Fruit fly (Drosophila melanogaster) whole organism, embryonic: ENCODE results near the gene HisCl1.

Experiments used
- Aef1 ChIP-seq: fragments of 200-800 bp; sonication (Bioruptor generic); IDR thresholded peaks from 3 replicates; pipeline ENCODE4 v1.3.6; 2022; ENCODE audit warnings: missing biosample characterization, missing genetic modification characterization
- CG10321 ChIP-seq: fragments of 200-800 bp; sonication (Bioruptor generic); IDR thresholded peaks from 2 replicates; pipeline ENCODE4 v1.3.6; 2022; ENCODE audit warnings: missing biosample characterization, missing genetic modification characterization
- CG10565 ChIP-seq: fragments of 200-800 bp; sonication (Bioruptor generic); optimal IDR thresholded peaks from 3 replicates; lab custom pipeline; 2016; ENCODE audit warnings: missing biosample characterization, mild to moderate bottlenecking, missing genetic modification characterization
- CG13287 ChIP-seq: fragments of 200-800 bp; sonication (Bioruptor generic); IDR thresholded peaks from 2 replicates; pipeline ENCODE4 v1.3.6; 2022; ENCODE audit warnings: missing biosample characterization, missing genetic modification characterization; ENCODE audit not compliant: partially characterized antibody
- CG13894 ChIP-seq: fragments of 200-800 bp; sonication (Bioruptor generic); optimal IDR thresholded peaks from 3 replicates; lab custom pipeline; 2018; ENCODE audit warnings: missing biosample characterization, mild to moderate bottlenecking, missing genetic modification characterization, moderate library complexity
- CG14014 ChIP-seq: fragments of 200-800 bp; sonication (Bioruptor generic); IDR thresholded peaks from 2 replicates; pipeline ENCODE4 v1.3.6; 2022; ENCODE audit warnings: missing biosample characterization, missing genetic modification characterization
- CG17568 ChIP-seq: fragments of 200-800 bp; sonication (Bioruptor generic); optimal IDR thresholded peaks from 2 replicates; lab custom pipeline; 2018; ENCODE audit warnings: missing biosample characterization, mild to moderate bottlenecking, missing genetic modification characterization, moderate library complexity
- CG17612 ChIP-seq: fragments of 200-800 bp; sonication (Bioruptor generic); IDR thresholded peaks from 2 replicates; pipeline ENCODE4 v1.3.6; 2022; ENCODE audit warnings: missing biosample characterization, missing genetic modification characterization
- CG18764 ChIP-seq: fragments of 200-800 bp; sonication (Bioruptor generic); optimal IDR thresholded peaks from 3 replicates; lab custom pipeline; 2016; ENCODE audit warnings: missing biosample characterization, missing genetic modification characterization
- CG34376 ChIP-seq: fragments of 200-800 bp; sonication (Bioruptor generic); optimal IDR thresholded peaks from 2 replicates; lab custom pipeline; 2018; ENCODE audit warnings: missing biosample characterization, mild to moderate bottlenecking, missing genetic modification characterization
- CG4328 ChIP-seq: fragments of 200-800 bp; sonication (Bioruptor generic); optimal IDR thresholded peaks from 3 replicates; lab custom pipeline; 2017; ENCODE audit warnings: missing biosample characterization, missing genetic modification reagents, missing genetic modification characterization
- CG4424 ChIP-seq: fragments of 200-800 bp; sonication (Bioruptor generic); optimal IDR thresholded peaks from 3 replicates; lab custom pipeline; 2016; ENCODE audit warnings: missing biosample characterization, missing genetic modification characterization
- CG6654 ChIP-seq: fragments of 200-800 bp; sonication (Bioruptor generic); optimal IDR thresholded peaks from 2 replicates; lab custom pipeline; 2017; ENCODE audit warnings: missing biosample characterization, mild to moderate bottlenecking, missing genetic modification characterization
- CG7786 ChIP-seq: fragments of 200-800 bp; sonication (Bioruptor generic); optimal IDR thresholded peaks from 2 replicates; lab custom pipeline; 2016; ENCODE audit warnings: missing biosample characterization, missing genetic modification characterization
- CG8281 ChIP-seq: fragments of 200-800 bp; sonication (Bioruptor generic); optimal IDR thresholded peaks from 2 replicates; lab custom pipeline; 2018; ENCODE audit warnings: missing biosample characterization, mild to moderate bottlenecking, missing genetic modification characterization, moderate library complexity
- CG8944 ChIP-seq: fragments of 200-800 bp; sonication (Bioruptor generic); optimal IDR thresholded peaks from 3 replicates; lab custom pipeline; 2016; ENCODE audit warnings: missing biosample characterization, missing genetic modification characterization
- CG9215 ChIP-seq: fragments of 200-800 bp; sonication (Bioruptor generic); IDR thresholded peaks from 2 replicates; pipeline ENCODE4 v1.3.6; 2022; ENCODE audit warnings: missing biosample characterization, missing genetic modification characterization
- CG9817 ChIP-seq: fragments of 200-800 bp; sonication (Bioruptor generic); optimal IDR thresholded peaks from 2 replicates; lab custom pipeline; 2018; ENCODE audit warnings: missing biosample characterization, mild to moderate bottlenecking, missing genetic modification characterization, moderate library complexity
- CG9876 ChIP-seq: fragments of 200-800 bp; sonication (Bioruptor generic); optimal IDR thresholded peaks from 2 replicates; lab custom pipeline; 2016; ENCODE audit warnings: missing biosample characterization, missing genetic modification characterization
- D19A ChIP-seq: fragments of 200-800 bp; optimal IDR thresholded peaks from 3 replicates; lab custom pipeline; 2019; ENCODE audit warnings: missing biosample characterization, mild to moderate bottlenecking, missing genetic modification characterization, moderate library complexity
- Dfd ChIP-seq, 2 experiments: fragments of >200 bp; optimal IDR thresholded peaks; 2 replicates each; lab custom pipeline; 2017; ENCODE audit warnings: missing biosample characterization in 2 of 2, missing genetic modification characterization in 2 of 2
- E2f2 ChIP-seq: fragments of 200-800 bp; sonication (Bioruptor generic); IDR thresholded peaks from 2 replicates; pipeline ENCODE4 v1.3.6; 2022; ENCODE audit warnings: missing biosample characterization, missing genetic modification characterization
- Eip74EF ChIP-seq, 2 experiments: fragments of 200-800 bp in 1 of 2; fragments of >200 bp in 1 of 2; sonication (Bioruptor generic) in 1 of 2; optimal IDR thresholded peaks; 2 replicates each; lab custom pipeline; 2017 to 2019; ENCODE audit warnings: missing biosample characterization in 2 of 2, missing genetic modification characterization in 2 of 2, mild to moderate bottlenecking in 1 of 2, moderate library complexity in 1 of 2
- HHEX ChIP-seq: fragments of 200-800 bp; sonication (Bioruptor generic); optimal IDR thresholded peaks from 3 replicates; lab custom pipeline; 2017; ENCODE audit warnings: missing biosample characterization, mild to moderate bottlenecking, missing genetic modification characterization, missing genetic modification reagents
- HLH54F ChIP-seq: fragments of 200-800 bp; sonication (Bioruptor generic); optimal IDR thresholded peaks from 3 replicates; lab custom pipeline; 2016; ENCODE audit warnings: missing biosample characterization, missing genetic modification characterization
- Hr51 ChIP-seq, 2 experiments: fragments of 200-800 bp; sonication (Bioruptor generic); optimal IDR thresholded peaks; 2 replicates in 1 of 2; 3 replicates in 1 of 2; lab custom pipeline; 2016 to 2018; ENCODE audit warnings: missing biosample characterization in 2 of 2, missing genetic modification characterization in 2 of 2, mild to moderate bottlenecking in 1 of 2, moderate library complexity in 1 of 2
- Hsf ChIP-seq: fragments of 200-800 bp; sonication (Bioruptor generic); optimal IDR thresholded peaks from 3 replicates; lab custom pipeline; 2016; ENCODE audit warnings: missing biosample characterization, missing genetic modification characterization
- Lim3 ChIP-seq: fragments of 200-800 bp; sonication (Bioruptor generic); IDR thresholded peaks from 2 replicates; pipeline ENCODE4 v1.3.6; 2022; ENCODE audit warnings: missing biosample characterization, missing genetic modification characterization
- Rfx ChIP-seq: fragments of 200-800 bp; sonication (Bioruptor generic); IDR thresholded peaks from 2 replicates; pipeline ENCODE4 v1.3.6; 2022; ENCODE audit warnings: missing biosample characterization, missing genetic modification characterization
- Six4 ChIP-seq: fragments of 200-800 bp; sonication (Bioruptor generic); optimal IDR thresholded peaks from 2 replicates; lab custom pipeline; 2016; ENCODE audit warnings: missing biosample characterization, missing genetic modification characterization
- Xbp1 ChIP-seq: fragments of 200-800 bp; sonication (Bioruptor generic); optimal IDR thresholded peaks from 3 replicates; lab custom pipeline; 2016; ENCODE audit warnings: missing biosample characterization, mild to moderate bottlenecking, missing genetic modification characterization
- abd-A ChIP-seq: fragments of 200-800 bp; sonication (Bioruptor generic); optimal IDR thresholded peaks from 3 replicates; lab custom pipeline; 2019; ENCODE audit warnings: missing biosample characterization, mild to moderate bottlenecking, missing genetic modification characterization, moderate library complexity
- bbx ChIP-seq: fragments of 200-800 bp; sonication (Bioruptor generic); IDR thresholded peaks from 2 replicates; pipeline ENCODE4 v1.3.6; 2022; ENCODE audit warnings: missing biosample characterization, missing genetic modification characterization; ENCODE audit not compliant: partially characterized antibody
- bowl ChIP-seq: fragments of 200-800 bp; sonication (Bioruptor generic); IDR thresholded peaks from 2 replicates; pipeline ENCODE4 v1.3.6; 2022; ENCODE audit warnings: missing biosample characterization, missing genetic modification characterization
- bsh ChIP-seq, 2 experiments: fragments of 200-800 bp; sonication (Bioruptor generic); optimal IDR thresholded peaks; 2 replicates each; lab custom pipeline; 2017 to 2018; ENCODE audit warnings: mild to moderate bottlenecking in 2 of 2, missing biosample characterization in 2 of 2, missing genetic modification characterization in 2 of 2, moderate library complexity in 1 of 2
- cas ChIP-seq: fragments of 200-800 bp; sonication (Bioruptor generic); IDR thresholded peaks from 2 replicates; pipeline ENCODE4 v1.3.6; 2022; ENCODE audit warnings: missing biosample characterization, missing genetic modification characterization
- corto ChIP-seq: fragments of 200-800 bp; sonication (Bioruptor generic); optimal IDR thresholded peaks from 2 replicates; lab custom pipeline; 2016; ENCODE audit warnings: missing biosample characterization, mild to moderate bottlenecking, missing genetic modification characterization, moderate library complexity
- dmrt99B ChIP-seq: fragments of 200-800 bp; sonication (Bioruptor generic); optimal IDR thresholded peaks from 2 replicates; lab custom pipeline; 2018; ENCODE audit warnings: missing biosample characterization, mild to moderate bottlenecking, missing genetic modification characterization, moderate library complexity
- dysf ChIP-seq: fragments of 200-800 bp; sonication (Bioruptor generic); IDR thresholded peaks from 3 replicates; pipeline ENCODE4 v1.3.6; 2022; ENCODE audit warnings: missing biosample characterization, missing genetic modification characterization
- ftz-f1 ChIP-seq: fragments of 200-800 bp; sonication (Bioruptor generic); optimal IDR thresholded peaks from 2 replicates; lab custom pipeline; 2016; ENCODE audit warnings: missing biosample characterization, missing genetic modification characterization
- gcm2 ChIP-seq: fragments of 200-800 bp; sonication (Bioruptor generic); optimal IDR thresholded peaks from 2 replicates; lab custom pipeline; 2016; ENCODE audit warnings: missing biosample characterization, missing genetic modification characterization
- gro ChIP-seq: fragments of 200-800 bp; sonication (Bioruptor generic); optimal IDR thresholded peaks from 2 replicates; lab custom pipeline; 2016; ENCODE audit warnings: missing biosample characterization, missing genetic modification characterization
- gsb-n ChIP-seq: fragments of 200-800 bp; sonication (Bioruptor generic); optimal IDR thresholded peaks from 3 replicates; lab custom pipeline; 2018; ENCODE audit warnings: missing biosample characterization, mild to moderate bottlenecking, missing genetic modification characterization
- kni ChIP-seq: fragments of 200-800 bp; sonication (Bioruptor generic); optimal IDR thresholded peaks from 3 replicates; lab custom pipeline; 2017; ENCODE audit warnings: mild to moderate bottlenecking, missing biosample characterization, missing genetic modification reagents, missing genetic modification characterization
- mirr ChIP-seq: fragments of 200-800 bp; sonication (Bioruptor generic); optimal IDR thresholded peaks from 3 replicates; lab custom pipeline; 2018; ENCODE audit warnings: missing biosample characterization, mild to moderate bottlenecking, missing genetic modification characterization
- peb ChIP-seq: fragments of 200-800 bp; sonication (Bioruptor generic); IDR thresholded peaks from 2 replicates; pipeline ENCODE4 v1.3.6; 2022; ENCODE audit warnings: missing biosample characterization, missing genetic modification characterization
- pfk ChIP-seq: fragments of 200-800 bp; sonication (Bioruptor generic); optimal IDR thresholded peaks from 2 replicates; lab custom pipeline; 2018; ENCODE audit warnings: missing biosample characterization, mild to moderate bottlenecking, missing genetic modification characterization, moderate library complexity
- ranshi ChIP-seq: fragments of 200-800 bp; sonication (Bioruptor generic); IDR thresholded peaks from 2 replicates; pipeline ENCODE4 v1.3.6; 2022; ENCODE audit warnings: missing biosample characterization, missing genetic modification characterization
- sug ChIP-seq: fragments of 200-800 bp; optimal IDR thresholded peaks from 2 replicates; lab custom pipeline; 2019; ENCODE audit warnings: missing biosample characterization, mild to moderate bottlenecking, missing genetic modification characterization, moderate library complexity
- toy ChIP-seq: fragments of 200-800 bp; sonication (Bioruptor generic); IDR thresholded peaks from 2 replicates; pipeline ENCODE4 v1.3.6; 2022; ENCODE audit warnings: missing biosample characterization, missing genetic modification characterization
- tup ChIP-seq: fragments of 200-800 bp; sonication (Bioruptor generic); optimal IDR thresholded peaks from 2 replicates; lab custom pipeline; 2016; ENCODE audit warnings: missing biosample characterization, mild to moderate bottlenecking, missing genetic modification characterization, moderate library complexity

The HisCl1 gene

DNA sequence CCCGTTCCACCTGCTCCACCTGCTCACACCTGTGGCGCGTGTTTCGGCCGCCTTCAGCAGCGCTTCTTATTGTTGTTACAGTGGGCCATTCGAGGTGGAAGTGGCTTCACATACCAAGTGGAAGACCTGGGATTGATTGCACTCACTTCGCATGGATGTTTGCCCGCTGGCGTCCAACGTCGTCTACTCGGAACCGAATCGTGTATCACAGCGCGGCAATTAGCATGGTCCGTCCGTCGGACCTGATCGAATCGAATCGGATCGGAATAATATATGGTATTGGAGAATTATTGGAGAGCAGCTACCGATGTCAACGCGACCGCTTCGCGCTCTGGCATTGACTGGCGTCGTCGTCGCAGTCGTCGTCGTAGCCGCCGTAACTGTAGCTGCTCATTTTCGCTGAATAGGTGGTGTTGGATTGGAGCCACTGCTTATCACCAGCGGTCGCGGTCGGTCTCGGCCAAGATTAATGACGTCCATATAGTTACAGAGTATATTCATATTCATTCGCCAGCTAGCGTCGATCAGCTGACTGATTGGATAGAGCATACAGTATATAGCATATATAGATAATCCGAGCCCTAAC lies 26.0 kb downstream of the HisCl1 start, which contains the start of gene ClC-a (continued):
- TF ChIP-seq D19A (tag; lab: Kevin White, UChicago) (peak; percentile 29), CG13287 (GFP tag; lab: Robert Waterston, UW) (0 out of 2 replicates have a peak, but pooled peaks have one; percentile 24), CG14014 (GFP tag; lab: Robert Waterston, UW) (no peak), bbx (no peak), HHEX (GFP tag; lab: Kevin White, UChicago) (peak; percentile 21), Dfd (GFP tag; optimal IDR thresholded peaks at IDR 0.05; lab: Kevin White, UChicago) (no peak), gsb-n (tag; lab: Kevin White, UChicago) (no peak), gro (no peak), ftz-f1 (peak; percentile 45), HLH54F (peak; percentile 3), CG7786 (GFP tag; lab: Kevin White, UChicago) (no peak), bsh (GFP tag; optimal IDR thresholded peaks at IDR 0.05; lab: Kevin White, UChicago) (no peak), gcm2 (GFP tag; lab: Kevin White, UChicago) (no peak), CG9215 (GFP tag; lab: Robert Waterston, UW) (no peak), CG4328 (GFP tag; lab: Kevin White, UChicago) (no peak), CG6654 (no peak), peb (GFP tag; lab: Robert Waterston, UW) (no peak), corto (GFP tag; lab: Kevin White, UChicago) (no peak), toy (GFP tag; lab: Robert Waterston, UW) (no peak), CG8281 (tag; lab: Kevin White, UChicago) (no peak), Eip74EF (GFP tag; optimal IDR thresholded peaks at IDR 0.05; lab: Kevin White, UChicago) (no peak), Lim3 (GFP tag; lab: Robert Waterston, UW) (no peak), CG17568 (GFP tag; lab: Kevin White, UChicago) (no peak), Aef1 (GFP tag; lab: Robert Waterston, UW) (no peak), Hr51 (GFP tag; optimal IDR thresholded peaks at IDR 0.05; lab: Kevin White, UChicago) (no peak), Xbp1 (GFP tag; lab: Kevin White, UChicago) (no peak), CG4424 (GFP tag; lab: Kevin White, UChicago) (no peak), CG8944 (no peak), CG13894 (tag; lab: Kevin White, UChicago) (peak; percentile 94), bowl (GFP tag; lab: Robert Waterston, UW) (no peak), Rfx (GFP tag; lab: Robert Waterston, UW) (no peak), CG18764 (GFP tag; lab: Kevin White, UChicago) (no peak), sug (tag; lab: Kevin White, UChicago) (peak; percentile 61), abd-A (peak; percentile 1), CG9876 (GFP tag; lab: Kevin White, UChicago) (no peak), kni (GFP tag; lab: Kevin White, UChicago) (no peak), tup (GFP tag; lab: Kevin White, UChicago) (no peak), CG10321 (GFP tag; lab: Robert Waterston, UW) (no peak), CG17612 (GFP tag; lab: Robert Waterston, UW) (no peak), mirr (GFP tag; lab: Kevin White, UChicago) (peak; percentile 54), Hsf (GFP tag; lab: Kevin White, UChicago) (no peak), CG34376 (peak; percentile 90), E2f2 (no peak), Six4 (no peak), CG10565 (GFP tag; lab: Kevin White, UChicago) (no peak), CG9817 (tag; lab: Kevin White, UChicago) (no peak), cas (GFP tag; lab: Robert Waterston, UW) (no peak), dysf (no peak), dmrt99B (no peak), pfk (GFP tag; lab: Kevin White, UChicago) (no peak), ranshi (no peak)
